Worm (Caenorhabditis elegans): ENCODE results near the gene C41C4.9.

Gene C41C4.9

DNA sequence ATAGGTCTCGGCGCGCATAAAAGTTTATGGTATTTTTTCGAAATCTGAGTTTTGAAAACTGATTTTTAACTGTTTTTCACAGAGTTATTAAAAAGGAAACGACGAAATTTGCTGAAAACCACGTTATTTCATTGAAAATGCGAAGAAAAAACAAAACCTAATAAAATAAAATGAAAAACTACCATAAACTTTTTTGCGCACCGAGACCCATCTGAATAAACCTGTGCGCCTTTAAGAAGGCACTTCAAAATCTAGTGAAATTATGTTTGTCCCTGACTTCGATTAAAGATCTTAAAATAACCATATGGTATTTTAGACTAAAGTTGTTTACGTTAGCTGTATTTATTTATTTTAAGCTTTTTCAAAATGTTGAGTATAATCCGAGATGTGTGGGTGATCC lies 20.3 kb downstream of the C41C4.9 start:
- TF ChIP-seq mdl-1 (tag; optimal IDR thresholded peaks at IDR 0.05) (no peak), sea-2 (GFP tag; optimal IDR thresholded peaks at IDR 0.05) (no peak)

DNA sequence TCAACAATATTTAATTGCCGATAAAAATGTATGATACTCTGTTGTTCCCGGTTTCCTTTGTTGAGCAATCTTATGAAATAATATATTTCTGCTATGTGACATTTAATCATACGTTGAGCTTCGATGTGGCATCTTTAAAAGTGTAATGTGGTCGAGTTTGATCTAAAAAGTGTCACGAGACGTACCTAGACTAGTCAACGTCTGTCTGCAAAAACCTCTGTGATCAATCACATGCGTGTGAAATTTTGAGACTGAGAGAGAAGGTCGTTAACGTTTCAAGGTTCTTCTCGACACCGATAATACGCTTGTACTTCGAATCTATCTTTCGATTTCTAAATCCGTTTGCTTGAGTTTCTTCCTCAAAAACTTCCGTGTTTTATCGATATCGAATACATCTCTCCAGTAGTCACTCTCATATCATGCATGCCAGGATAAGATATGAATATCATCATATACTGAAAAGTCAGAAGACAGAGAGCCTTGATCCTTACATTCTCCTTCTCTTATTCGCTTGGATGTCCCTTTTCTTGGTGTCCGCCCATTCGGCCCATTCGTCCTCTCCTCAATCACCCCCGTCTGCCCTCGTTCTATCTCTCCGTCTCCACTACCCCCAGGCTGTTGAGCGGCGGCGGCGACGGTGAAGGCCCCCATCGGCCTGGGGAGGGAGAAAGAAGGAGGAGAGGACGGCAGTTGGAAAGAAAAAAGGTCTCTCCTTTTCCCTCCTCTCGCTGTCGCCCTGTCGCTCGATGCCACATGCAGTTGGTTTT lies 21.0 kb downstream of the C41C4.9 start:
- TF ChIP-seq nhr-77 (tag; optimal IDR thresholded peaks at IDR 0.05) = no peak
- no peak for TF ChIP-seq daf-12 (tag; optimal IDR thresholded peaks at IDR 0.05)
- peak; percentile 85 for TF ChIP-seq nfya-1 (tag; optimal IDR thresholded peaks at IDR 0.05; ENCODE audit: insufficient read depth)
- TF ChIP-seq lin-15B (tag; optimal IDR thresholded peaks at IDR 0.05) = no peak
- TF ChIP-seq egl-27 (tag; optimal IDR thresholded peaks at IDR 0.05) = no peak
- peak; percentile 50 for TF ChIP-seq ztf-4 (tag; optimal IDR thresholded peaks at IDR 0.05)
- TF ChIP-seq snpc-4 (tag; optimal IDR thresholded peaks at IDR 0.05) = no peak
- TF ChIP-seq ceh-16 (tag; optimal IDR thresholded peaks at IDR 0.05) = no peak
- TF ChIP-seq fkh-10 (GFP tag; optimal IDR thresholded peaks at IDR 0.05) = no peak
- TF ChIP-seq nhr-12 (tag; optimal IDR thresholded peaks at IDR 0.05) = no peak
- TF ChIP-seq egl-5 (tag; optimal IDR thresholded peaks at IDR 0.05) = no peak
- no peak for TF ChIP-seq ceh-9 (tag; optimal IDR thresholded peaks at IDR 0.05)
- no peak for TF ChIP-seq lsy-12 (tag; optimal IDR thresholded peaks at IDR 0.05)
- TF ChIP-seq ztf-11 (tag; optimal IDR thresholded peaks at IDR 0.05) = no peak
- peak; percentile 69 for TF ChIP-seq pha-4 (tag; optimal IDR thresholded peaks at IDR 0.05)
- peak; percentile 94 for TF ChIP-seq nhr-25 (tag; optimal IDR thresholded peaks at IDR 0.05)
- peak; percentile 58 for TF ChIP-seq nhr-43 (tag; optimal IDR thresholded peaks at IDR 0.05; ENCODE audit: poor library complexity, severe bottlenecking)
- TF ChIP-seq R02D3.7 (tag; optimal IDR thresholded peaks at IDR 0.05) = no peak
- TF ChIP-seq pqm-1 (tag; optimal IDR thresholded peaks at IDR 0.05) = no peak
- TF ChIP-seq nhr-23 (tag; optimal IDR thresholded peaks at IDR 0.05) = peak; percentile 49
- no peak for TF ChIP-seq nhr-76 (tag; optimal IDR thresholded peaks at IDR 0.05)
- no peak for TF ChIP-seq fkh-2 (tag; optimal IDR thresholded peaks at IDR 0.05)
- TF ChIP-seq elt-2 (tag; optimal IDR thresholded peaks at IDR 0.05) = peak; percentile 35
- TF ChIP-seq nhr-237 (tag; optimal IDR thresholded peaks at IDR 0.05) = no peak
- peak; percentile 44 for TF ChIP-seq ceh-28 (tag; optimal IDR thresholded peaks at IDR 0.05)
- TF ChIP-seq nhr-28 (tag; optimal IDR thresholded peaks at IDR 0.05) = no peak
- peak; percentile 42 for TF ChIP-seq unc-62 (GFP tag; optimal IDR thresholded peaks at IDR 0.05)
- no peak for TF ChIP-seq unc-39 (tag; optimal IDR thresholded peaks at IDR 0.05)
- peak; percentile 71 for TF ChIP-seq hmg-11 (tag; optimal IDR thresholded peaks at IDR 0.05)
- no peak for TF ChIP-seq nhr-67 (tag; optimal IDR thresholded peaks at IDR 0.05)
- no peak for TF ChIP-seq ceh-82 (tag; optimal IDR thresholded peaks at IDR 0.05)
- no peak for TF ChIP-seq mml-1 (tag; optimal IDR thresholded peaks at IDR 0.05)
- TF ChIP-seq ama-1 (optimal IDR thresholded peaks at IDR 0.05) = peak; percentile 40
- TF ChIP-seq eor-1 (tag; optimal IDR thresholded peaks at IDR 0.05) = no peak
- TF ChIP-seq fos-1 (tag; optimal IDR thresholded peaks at IDR 0.05) = no peak
- no peak for TF ChIP-seq aly-2 (tag; optimal IDR thresholded peaks at IDR 0.05)
- no peak for TF ChIP-seq jun-1 (tag; optimal IDR thresholded peaks at IDR 0.05)
- peak; percentile 79 for TF ChIP-seq lin-39 (tag; optimal IDR thresholded peaks at IDR 0.05)
- peak; percentile 0 for TF ChIP-seq tbx-2 (tag; optimal IDR thresholded peaks at IDR 0.05)
- no peak for TF ChIP-seq zag-1 (tag; optimal IDR thresholded peaks at IDR 0.05)
- peak; percentile 55 for TF ChIP-seq elt-1 (tag; optimal IDR thresholded peaks at IDR 0.05)
- TF ChIP-seq mdl-1 (tag; optimal IDR thresholded peaks at IDR 0.05) = no peak
- no peak for TF ChIP-seq nhr-11 (tag; optimal IDR thresholded peaks at IDR 0.05)
- no peak for TF ChIP-seq ZK546.5 (tag; optimal IDR thresholded peaks at IDR 0.05)
- peak in 1 of 3 experiments; percentile 52 for TF ChIP-seq elt-3 (tag; optimal IDR thresholded peaks at IDR 0.05)
- no peak for TF ChIP-seq sea-2 (GFP tag; optimal IDR thresholded peaks at IDR 0.05)
- TF ChIP-seq skn-1 (tag; optimal IDR thresholded peaks at IDR 0.05) = peak; percentile 27

Data from whole organism, L3 larva.